Worm (Caenorhabditis elegans) whole organism, L3 larva: ENCODE measurements around the gene C34E10.12.
A peak's percentile ranks its signal among the peaks of the same experiment; 100 is the strongest.

Experiments
- elt-3 ChIP-seq, 3 experiments: fragments of 150-350 bp in 1 of 3; sonication (generic microtip) in 2 of 3; optimal IDR thresholded peaks; 2 replicates in 2 of 3; 4 replicates in 1 of 3; lab custom pipeline; 2014 to 2017; ENCODE audit warnings: missing biosample characterization in 3 of 3, missing genetic modification characterization in 3 of 3
- mml-1 ChIP-seq: fragments of 150-350 bp; sonication (generic microtip); optimal IDR thresholded peaks from 3 replicates; lab custom pipeline; 2014; ENCODE audit warnings: missing biosample characterization, missing genetic modification characterization
- nhr-11 ChIP-seq: fragments of 150-350 bp; optimal IDR thresholded peaks from 2 replicates; lab custom pipeline; 2014; ENCODE audit warnings: missing biosample characterization, missing genetic modification characterization
- pha-4 ChIP-seq: fragments of 150-350 bp; optimal IDR thresholded peaks from 2 replicates; lab custom pipeline; 2014; ENCODE audit warnings: missing biosample characterization, missing genetic modification reagents, missing genetic modification characterization
- unc-62 ChIP-seq: fragments of 150-350 bp; sonication (generic microtip); optimal IDR thresholded peaks from 4 replicates; lab custom pipeline; 2014; ENCODE audit warnings: missing biosample characterization, missing genetic modification reagents, missing genetic modification characterization

DNA sequence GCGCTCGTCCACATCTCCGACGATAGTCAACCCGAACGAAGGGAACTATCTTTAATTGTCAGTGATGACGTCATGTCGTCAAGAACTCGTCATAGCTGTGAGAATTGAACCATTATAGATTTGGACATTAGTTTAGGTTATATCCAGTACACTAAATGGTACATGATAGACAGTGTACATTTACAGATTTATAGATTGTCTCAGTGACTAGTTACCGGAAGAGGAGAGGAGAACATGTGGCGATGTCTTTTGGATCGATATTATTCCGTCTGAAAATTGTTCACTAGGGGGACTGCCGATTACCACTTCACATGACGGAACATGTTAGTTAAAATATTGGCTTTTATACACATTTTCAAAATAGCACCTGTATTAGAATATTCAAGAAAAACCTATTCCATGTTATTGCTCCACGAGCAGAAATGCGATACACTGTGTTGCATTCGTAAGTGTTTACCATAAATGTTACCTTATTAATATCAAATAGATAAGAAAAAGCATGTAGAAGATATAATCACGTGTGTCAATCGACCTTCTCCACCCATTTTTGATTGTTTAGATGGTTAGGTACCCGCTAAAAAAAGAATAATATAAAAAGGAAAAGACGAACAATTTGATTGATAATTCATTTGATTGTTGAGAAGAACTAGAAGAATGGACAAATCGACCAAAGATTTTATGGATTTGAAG is 39.7 kb upstream of the C34E10.12 start, which contains the start of gene ZC395.5:
- TF ChIP-seq elt-3 (tag; optimal IDR thresholded peaks at IDR 0.05; lab: Kevin White, UChicago) (no peak), pha-4 (tag; lab: Kevin White, UChicago) (peak; percentile 57), mml-1 (tag; lab: Kevin White, UChicago) (no peak), nhr-11 (no peak), unc-62 (no peak)
